Worm (Caenorhabditis elegans) whole organism, mixed stage, embryonic: ENCODE measurements around the gene mdt-20.
"Not testable (repeated sequence)": the region's sequence is repeated elsewhere in the genome, so short reads cannot be mapped to it uniquely, and the experiment has no call there.

Experiments
- bed-3 ChIP-seq: fragments of 200-800 bp; sonication (Bioruptor generic); optimal IDR thresholded peaks from 3 replicates; lab custom pipeline; 2018; ENCODE audit warnings: mild to moderate bottlenecking, missing genetic modification characterization, moderate library complexity, missing compliant biosample characterization
- blmp-1 ChIP-seq: fragments of 150-350 bp; optimal IDR thresholded peaks from 2 replicates; lab custom pipeline; 2014; ENCODE audit warnings: missing biosample characterization, missing genetic modification characterization
- ceh-39 ChIP-seq: fragments of 150-350 bp; optimal IDR thresholded peaks from 2 replicates; lab custom pipeline; 2014; ENCODE audit warnings: missing biosample characterization, missing genetic modification characterization
- ceh-43 ChIP-seq: fragments of 200-800 bp; sonication (Bioruptor generic); optimal IDR thresholded peaks from 2 replicates; lab custom pipeline; 2018; ENCODE audit warnings: mild to moderate bottlenecking, missing genetic modification characterization, moderate library complexity, missing compliant biosample characterization
- ceh-83 ChIP-seq: fragments of 200-800 bp; sonication (Bioruptor generic); optimal IDR thresholded peaks from 2 replicates; lab custom pipeline; 2018; ENCODE audit warnings: mild to moderate bottlenecking, missing genetic modification characterization, missing compliant biosample characterization
- ces-1 ChIP-seq: fragments of 150-350 bp; optimal IDR thresholded peaks from 2 replicates; lab custom pipeline; 2014; ENCODE audit warnings: missing biosample characterization, missing genetic modification reagents, missing genetic modification characterization
- cnd-1 ChIP-seq: fragments of 200-800 bp; sonication (Bioruptor generic); optimal IDR thresholded peaks from 2 replicates; lab custom pipeline; 2018; ENCODE audit warnings: mild to moderate bottlenecking, missing genetic modification characterization, missing compliant biosample characterization
- drap-1 ChIP-seq: fragments of 200-800 bp; sonication (Bioruptor generic); optimal IDR thresholded peaks from 3 replicates; lab custom pipeline; 2018; ENCODE audit warnings: mild to moderate bottlenecking, missing genetic modification characterization, missing compliant biosample characterization
- elt-1 ChIP-seq: sonication (generic microtip); optimal IDR thresholded peaks from 2 replicates; lab custom pipeline; 2017; ENCODE audit warnings: missing genetic modification characterization, mild to moderate bottlenecking, missing compliant biosample characterization, antibody characterized with exemption, moderate library complexity, borderline replicate concordance; ENCODE audit not compliant: insufficient read depth
- flh-1 ChIP-seq: fragments of 200-800 bp; sonication (Bioruptor generic); optimal IDR thresholded peaks from 2 replicates; lab custom pipeline; 2018; ENCODE audit warnings: mild to moderate bottlenecking, missing genetic modification characterization, moderate library complexity, missing compliant biosample characterization
- ham-2 ChIP-seq: fragments of 200-800 bp; sonication (Bioruptor generic); optimal IDR thresholded peaks from 2 replicates; lab custom pipeline; 2018; ENCODE audit warnings: mild to moderate bottlenecking, missing genetic modification characterization, missing compliant biosample characterization
- hlh-1 ChIP-seq: fragments of 150-350 bp; optimal IDR thresholded peaks from 2 replicates; lab custom pipeline; 2014; ENCODE audit warnings: missing biosample characterization, missing genetic modification reagents, missing genetic modification characterization
- lin-13 ChIP-seq: fragments of 150-350 bp; optimal IDR thresholded peaks from 2 replicates; lab custom pipeline; 2014; ENCODE audit warnings: missing biosample characterization, missing genetic modification characterization
- lin-32 ChIP-seq: fragments of 200-800 bp; sonication (Bioruptor generic); optimal IDR thresholded peaks from 2 replicates; lab custom pipeline; 2018; ENCODE audit warnings: mild to moderate bottlenecking, missing genetic modification characterization, missing compliant biosample characterization
- lsy-2 ChIP-seq: fragments of 150-350 bp; optimal IDR thresholded peaks from 2 replicates; lab custom pipeline; 2014; ENCODE audit warnings: missing biosample characterization, missing genetic modification characterization
- mab-5 ChIP-seq: fragments of 150-350 bp; optimal IDR thresholded peaks from 2 replicates; lab custom pipeline; 2014; ENCODE audit warnings: missing biosample characterization, missing genetic modification characterization
- mep-1 ChIP-seq: fragments of 150-350 bp; optimal IDR thresholded peaks from 2 replicates; lab custom pipeline; 2017; ENCODE audit warnings: missing biosample characterization, missing genetic modification reagents, missing genetic modification characterization, inconsistent platforms
- mls-2 ChIP-seq: sonication (generic microtip); optimal IDR thresholded peaks from 2 replicates; lab custom pipeline; 2016; ENCODE audit warnings: mild to moderate bottlenecking, missing genetic modification characterization, moderate library complexity, missing compliant biosample characterization
- nhr-12 ChIP-seq: fragments of 150-350 bp; optimal IDR thresholded peaks from 2 replicates; lab custom pipeline; 2014; ENCODE audit warnings: missing biosample characterization, missing genetic modification characterization
- nhr-237 ChIP-seq: fragments of 150-350 bp; optimal IDR thresholded peaks from 2 replicates; lab custom pipeline; 2014; ENCODE audit warnings: missing biosample characterization, missing genetic modification characterization
- nhr-28 ChIP-seq: fragments of 150-350 bp; optimal IDR thresholded peaks from 2 replicates; lab custom pipeline; 2014; ENCODE audit warnings: missing biosample characterization, missing genetic modification characterization
- nhr-76 ChIP-seq: sonication (generic microtip); optimal IDR thresholded peaks from 2 replicates; lab custom pipeline; 2017; ENCODE audit warnings: missing biosample characterization, missing genetic modification characterization
- pha-4 ChIP-seq: fragments of 150-350 bp; optimal IDR thresholded peaks from 2 replicates; lab custom pipeline; 2018; ENCODE audit warnings: missing biosample characterization, missing genetic modification reagents, missing genetic modification characterization
- sem-2 ChIP-seq: fragments of 200-800 bp; sonication (Bioruptor generic); optimal IDR thresholded peaks from 2 replicates; lab custom pipeline; 2018; ENCODE audit warnings: mild to moderate bottlenecking, missing genetic modification characterization, missing compliant biosample characterization
- snpc-4 ChIP-seq: fragments of 150-350 bp; optimal IDR thresholded peaks from 2 replicates; lab custom pipeline; 2014; ENCODE audit warnings: missing biosample characterization, missing genetic modification characterization
- sptf-1 ChIP-seq: sonication (generic microtip); optimal IDR thresholded peaks from 2 replicates; lab custom pipeline; 2017; ENCODE audit warnings: mild to moderate bottlenecking, missing genetic modification characterization, moderate library complexity, missing compliant biosample characterization
- unc-120 ChIP-seq: sonication (generic microtip); optimal IDR thresholded peaks from 2 replicates; lab custom pipeline; 2017; ENCODE audit warnings: missing genetic modification characterization, missing compliant biosample characterization; ENCODE audit not compliant: poor library complexity, severe bottlenecking
- unc-39 ChIP-seq: fragments of 150-350 bp; optimal IDR thresholded peaks from 2 replicates; lab custom pipeline; 2014; ENCODE audit warnings: missing biosample characterization, missing genetic modification characterization
- ztf-11 ChIP-seq: fragments of 150-350 bp; optimal IDR thresholded peaks from 2 replicates; lab custom pipeline; 2014; ENCODE audit warnings: missing biosample characterization, missing genetic modification characterization

Gene mdt-20

DNA sequence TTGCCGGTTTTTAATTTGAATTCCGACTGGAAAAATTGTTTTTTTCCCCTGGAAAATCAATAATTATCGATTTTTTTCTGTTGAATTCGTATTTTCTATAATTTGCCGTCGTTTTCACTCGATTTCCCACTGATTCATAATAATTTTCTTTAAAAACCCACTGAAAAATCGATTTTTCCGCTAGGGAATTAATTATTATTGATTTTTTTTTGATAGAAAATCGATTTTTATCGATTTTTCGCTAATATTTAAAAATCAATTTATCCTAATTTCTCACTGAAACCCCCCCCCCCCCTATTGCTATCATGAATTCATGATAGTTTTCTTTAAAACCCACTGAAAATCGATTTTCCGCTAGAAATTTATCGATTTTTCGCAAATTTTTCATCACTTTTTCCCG lies 11.0 kb upstream of the mdt-20 start:
- TF ChIP-seq lin-32 (GFP tag; lab: Kevin White, UChicago) (no peak), ham-2 (no peak), ceh-39 (tag; lab: Kevin White, UChicago) (no peak), unc-39 (tag; lab: Kevin White, UChicago) (no peak), lsy-2 (tag; lab: Kevin White, UChicago) (no peak), mep-1 (tag; lab: Kevin White, UChicago) (no peak), lin-13 (no peak), drap-1 (GFP tag; lab: Kevin White, UChicago) (no peak), nhr-12 (no peak)

DNA sequence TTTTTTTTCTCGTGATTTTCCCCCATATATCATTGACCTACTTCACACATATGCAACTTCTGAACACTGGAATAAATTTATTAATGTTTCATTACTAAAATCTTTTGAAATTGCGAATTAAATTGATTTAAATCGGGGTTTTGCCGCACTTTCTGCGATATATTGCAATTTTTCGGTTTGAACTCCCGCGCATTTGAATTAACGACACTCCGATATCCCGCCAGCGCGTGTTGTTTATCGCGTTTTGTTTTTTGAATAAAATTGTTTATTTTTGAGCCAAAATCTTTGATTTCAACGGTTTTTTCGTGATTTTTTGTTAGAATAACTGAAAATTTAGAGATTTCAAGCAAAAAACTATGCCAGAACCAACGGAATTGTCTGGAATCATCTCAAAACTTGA lies 9.9 kb upstream of the mdt-20 start, which contains the start of gene Y104H12D.2:
Gene Y104H12D.2, plus strand, starts transcription at position 340 of the 400 bp plus-strand sequence.
- peak; percentile 0 for TF ChIP-seq mep-1 (tag; lab: Kevin White, UChicago)
- peak; percentile 23 for TF ChIP-seq lsy-2 (tag; lab: Kevin White, UChicago)
- TF ChIP-seq ces-1: peak; percentile 41
- no peak for TF ChIP-seq pha-4 (tag; lab: Kevin White, UChicago)

DNA sequence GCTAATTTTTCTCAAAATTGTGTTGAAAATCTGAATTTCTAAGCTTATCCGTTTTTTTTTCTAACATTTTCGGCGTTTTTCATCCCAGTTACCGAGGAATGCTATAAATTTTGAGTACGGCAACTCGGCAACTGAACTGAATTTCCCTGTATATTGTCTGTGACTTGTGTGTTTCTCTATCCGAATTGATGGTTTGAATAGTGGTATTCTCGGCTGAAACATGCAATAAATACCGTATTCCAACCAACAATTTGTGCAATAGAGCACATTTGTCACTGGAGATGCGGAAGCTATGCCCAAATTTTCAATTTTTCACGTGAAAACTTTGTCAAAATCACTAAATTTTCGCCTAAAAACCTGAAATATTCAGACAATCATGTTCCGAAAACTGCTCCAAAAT lies 5.3 kb upstream of the mdt-20 start, which contains the start of gene rmif-2:
Gene rmif-2, plus strand, starts transcription at position 301 of the 400 bp plus-strand sequence.
- TF ChIP-seq hlh-1, lsy-2, nhr-28 (tag; lab: Kevin White, UChicago): not testable (repeated sequence)

DNA sequence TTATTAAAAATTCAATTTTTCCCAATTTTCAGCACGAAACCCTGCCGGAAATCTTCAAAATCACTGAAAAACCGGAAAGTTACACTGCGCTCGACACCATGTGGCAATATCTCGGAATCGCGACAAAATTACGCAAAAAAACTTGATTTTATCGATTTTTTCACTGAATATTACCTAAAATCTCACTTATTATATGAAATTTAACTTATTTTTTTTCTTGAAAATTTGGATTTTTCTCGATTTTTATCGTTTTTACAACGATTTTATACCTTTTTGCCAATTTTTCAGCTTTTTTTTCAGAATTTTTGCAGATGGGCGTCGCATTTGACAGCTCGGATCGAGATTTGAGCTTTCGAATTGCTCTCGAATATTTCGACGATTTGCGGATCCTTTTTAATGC lies 5.2 kb downstream of the mdt-20 start, which contains the start of gene spl-3:
Gene spl-3, plus strand, starts transcription at position 301 of the 400 bp plus-strand sequence.
- no peak for TF ChIP-seq nhr-12
- no peak for TF ChIP-seq mab-5 (tag; lab: Kevin White, UChicago)
- TF ChIP-seq flh-1 (GFP tag; lab: Kevin White, UChicago): no peak
- TF ChIP-seq blmp-1 (tag; lab: Kevin White, UChicago): no peak
- TF ChIP-seq sptf-1: no peak
- TF ChIP-seq sem-2: no peak
- no peak for TF ChIP-seq ham-2
- no peak for TF ChIP-seq nhr-28 (tag; lab: Kevin White, UChicago)
- no peak for TF ChIP-seq nhr-237 (tag; lab: Kevin White, UChicago)
- no peak for TF ChIP-seq ceh-43 (GFP tag; lab: Kevin White, UChicago)
- no peak for TF ChIP-seq drap-1 (GFP tag; lab: Kevin White, UChicago)
- no peak for TF ChIP-seq elt-1 (tag; lab: Kevin White, UChicago)
- TF ChIP-seq, all 35 proteins: peak for 0

DNA sequence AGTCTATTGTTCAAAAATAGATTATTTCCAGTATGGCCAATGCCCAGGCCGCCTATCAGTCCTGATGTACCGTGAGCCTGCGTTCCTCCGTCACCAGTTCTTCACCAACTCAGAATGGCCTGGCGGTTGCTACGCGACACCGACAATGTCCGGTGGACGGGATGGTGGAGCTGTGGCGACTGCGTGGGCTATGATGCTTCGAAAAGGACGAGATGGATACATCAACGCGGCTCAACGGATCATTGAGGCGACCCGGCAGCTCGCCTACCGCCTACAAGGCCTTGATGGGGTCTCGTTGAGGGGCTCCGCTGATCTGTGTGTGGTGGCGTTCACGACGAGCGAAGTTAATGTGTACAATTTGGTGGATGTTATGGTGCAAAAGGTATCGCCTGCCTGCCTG lies 11.9 kb downstream of the mdt-20 start:
- TF ChIP-seq nhr-28 (tag; lab: Kevin White, UChicago) (no peak), nhr-76 (tag; lab: Kevin White, UChicago) (no peak), hlh-1 (tag; lab: Kevin White, UChicago) (no peak), snpc-4 (tag; lab: Kevin White, UChicago) (no peak), sem-2 (no peak), mep-1 (tag; lab: Kevin White, UChicago) (no peak), sptf-1 (no peak), mls-2 (tag; lab: Kevin White, UChicago) (no peak), nhr-237 (tag; lab: Kevin White, UChicago) (no peak), pha-4 (tag; lab: Kevin White, UChicago) (no peak), drap-1 (GFP tag; lab: Kevin White, UChicago) (no peak), bed-3 (GFP tag; lab: Kevin White, UChicago) (no peak), elt-1 (tag; lab: Kevin White, UChicago) (no peak), cnd-1 (tag; lab: Kevin White, UChicago) (no peak), mab-5 (tag; lab: Kevin White, UChicago) (no peak), ztf-11 (tag; lab: Kevin White, UChicago) (no peak)

DNA sequence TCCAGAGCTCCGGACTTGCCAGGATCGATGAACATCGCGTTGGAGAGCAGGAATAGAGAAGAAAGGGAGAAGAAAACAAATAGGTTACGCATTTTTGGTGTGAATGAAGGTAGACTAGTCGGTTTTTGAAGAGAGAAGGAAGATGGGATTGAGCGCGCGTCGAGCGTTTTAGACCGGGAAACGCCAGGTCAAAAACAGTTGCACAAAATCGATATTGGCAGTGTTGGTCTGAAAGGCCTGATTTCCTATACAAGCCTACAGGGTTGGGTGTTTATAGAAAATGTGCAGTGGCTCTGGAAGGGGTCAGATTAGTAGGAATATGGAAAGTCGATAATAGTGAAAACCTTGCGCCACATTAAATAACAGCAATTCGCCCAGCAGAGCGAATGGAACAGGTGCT lies 17.3 kb downstream of the mdt-20 start, which contains the start of gene dsl-2:
Gene dsl-2, minus strand, starts transcription at position 101 of the 400 bp plus-strand sequence.
- TF ChIP-seq blmp-1 (tag; lab: Kevin White, UChicago) (no peak), ces-1 (no peak), ceh-83 (no peak), flh-1 (GFP tag; lab: Kevin White, UChicago) (no peak), mls-2 (tag; lab: Kevin White, UChicago) (no peak), unc-120 (no peak), ham-2 (no peak), sem-2 (no peak), lsy-2 (tag; lab: Kevin White, UChicago) (no peak), lin-32 (GFP tag; lab: Kevin White, UChicago) (no peak), mep-1 (tag; lab: Kevin White, UChicago) (no peak), nhr-12 (no peak), cnd-1 (tag; lab: Kevin White, UChicago) (no peak), sptf-1 (no peak)
